Worm (Caenorhabditis elegans): ENCODE measurements around the gene tpp-2.

ce11 chrII:6080743-6081142 lies 16.7 kb downstream of the tpp-2 start, which contains the start of gene fbf-1:
- TF ChIP-seq die-1 (tag; optimal IDR thresholded peaks at IDR 0.05) = no peak
- no peak for TF ChIP-seq hrde-1 (tag; optimal IDR thresholded peaks at IDR 0.05; ENCODE audit: borderline replicate concordance)
- no peak for TF ChIP-seq dpl-1 (GFP tag; optimal IDR thresholded peaks at IDR 0.05)
- no peak for TF ChIP-seq ztf-6 (GFP tag; IDR thresholded peaks at IDR 0.05)
